Worm (Caenorhabditis elegans): ENCODE measurements around the gene glb-10.

ce11 chrII:6286865-6287264 lies 22.2 kb downstream of the glb-10 start, which contains the start of gene F13H8.6:
- TF ChIP-seq nhr-237 (tag; optimal IDR thresholded peaks at IDR 0.05): no peak
- no peak for TF ChIP-seq lin-14 (GFP tag; optimal IDR thresholded peaks at IDR 0.05)
- TF ChIP-seq aly-2 (tag; optimal IDR thresholded peaks at IDR 0.05): no peak
- TF ChIP-seq unc-130 (tag; optimal IDR thresholded peaks at IDR 0.05): no peak
- no peak for TF ChIP-seq ces-1 (GFP tag; optimal IDR thresholded peaks at IDR 0.05)
- TF ChIP-seq ceh-82 (tag; optimal IDR thresholded peaks at IDR 0.05): no peak
- TF ChIP-seq rnt-1 (tag; optimal IDR thresholded peaks at IDR 0.05): no peak
- no peak for TF ChIP-seq snpc-4 (tag; optimal IDR thresholded peaks at IDR 0.05)
- TF ChIP-seq ceh-88 (GFP tag; IDR thresholded peaks at IDR 0.05): no peak
- no peak for TF ChIP-seq nhr-90 (tag; optimal IDR thresholded peaks at IDR 0.05; ENCODE audit: poor library complexity)
- no peak for TF ChIP-seq fkh-10 (GFP tag; optimal IDR thresholded peaks at IDR 0.05)
- TF ChIP-seq nhr-77 (tag; optimal IDR thresholded peaks at IDR 0.05): no peak
- TF ChIP-seq jun-1 (tag; optimal IDR thresholded peaks at IDR 0.05): no peak
- no peak for TF ChIP-seq ets-5 (GFP tag; IDR thresholded peaks at IDR 0.05)
